Worm (Caenorhabditis elegans): ENCODE data around the gene ZK328.6.

Gene ZK328.6

DNA sequence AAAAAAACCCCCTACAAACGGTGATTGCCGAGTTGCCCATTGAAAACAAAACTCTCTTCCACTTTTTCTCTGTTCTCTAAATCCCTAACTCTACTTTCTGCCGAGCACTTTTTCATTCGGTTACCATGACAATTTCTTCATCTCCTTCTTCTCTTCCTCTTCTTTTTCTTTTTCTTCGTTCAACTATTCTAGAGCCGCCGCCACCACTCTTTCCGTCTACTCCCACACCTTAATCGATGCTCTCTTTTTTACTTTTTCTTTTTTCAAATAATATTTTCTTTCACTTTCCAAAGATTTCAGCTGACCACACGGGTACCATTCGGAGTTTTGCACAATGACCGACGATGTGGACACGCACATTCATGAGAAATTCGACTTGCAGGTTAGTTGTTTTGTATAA lies 37.2 kb upstream of the ZK328.6 start, which contains the start of gene mapk-15:
Gene mapk-15 (plus strand): TSS at position 301 of the 400 bp plus-strand sequence.
- TF ChIP-seq mep-1 (tag; optimal IDR thresholded peaks at IDR 0.05), result no peak
- TF ChIP-seq nhr-76 (tag; optimal IDR thresholded peaks at IDR 0.05), result no peak
- no peak for TF ChIP-seq ceh-39 (tag; optimal IDR thresholded peaks at IDR 0.05)
- no peak for TF ChIP-seq ham-2 (GFP tag; optimal IDR thresholded peaks at IDR 0.05)
- TF ChIP-seq hlh-1 (tag; optimal IDR thresholded peaks at IDR 0.05), result no peak
- TF ChIP-seq mab-5 (tag; optimal IDR thresholded peaks at IDR 0.05), result no peak
- TF ChIP-seq blmp-1 (tag; optimal IDR thresholded peaks at IDR 0.05), result no peak
- no peak for TF ChIP-seq ces-1 (GFP tag; optimal IDR thresholded peaks at IDR 0.05)

DNA sequence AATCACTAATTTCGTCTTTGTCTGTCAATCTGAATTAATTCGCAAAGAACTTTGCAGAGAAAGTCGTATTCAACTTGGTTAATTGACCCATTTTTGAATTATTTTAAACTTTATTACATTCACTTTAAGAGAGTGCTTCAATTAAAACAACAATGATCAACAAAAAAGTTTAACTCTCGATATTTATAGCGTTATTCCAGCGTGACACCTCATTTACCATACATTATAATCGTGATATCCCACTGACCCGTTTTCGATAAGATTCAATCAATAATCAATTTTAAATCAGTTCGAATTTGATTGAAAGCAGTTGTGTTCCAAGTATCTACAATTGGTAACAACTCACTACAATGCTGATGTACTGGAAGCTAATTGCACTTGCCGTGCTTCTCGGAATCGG lies 26.4 kb upstream of the ZK328.6 start, which contains the start of gene clc-10:
Gene clc-10 (plus strand): TSS at position 301 of the 400 bp plus-strand sequence.
- TF ChIP-seq hlh-1 (tag; optimal IDR thresholded peaks at IDR 0.05), result no peak
- no peak for TF ChIP-seq ztf-11 (tag; optimal IDR thresholded peaks at IDR 0.05)
- no peak for TF ChIP-seq flh-1 (GFP tag; optimal IDR thresholded peaks at IDR 0.05)
- TF ChIP-seq unc-39 (tag; optimal IDR thresholded peaks at IDR 0.05), result no peak
- TF ChIP-seq ceh-83 (GFP tag; optimal IDR thresholded peaks at IDR 0.05), result no peak
- TF ChIP-seq mep-1 (tag; optimal IDR thresholded peaks at IDR 0.05), result no peak
- no peak for TF ChIP-seq zip-8 (tag; optimal IDR thresholded peaks at IDR 0.05)

DNA sequence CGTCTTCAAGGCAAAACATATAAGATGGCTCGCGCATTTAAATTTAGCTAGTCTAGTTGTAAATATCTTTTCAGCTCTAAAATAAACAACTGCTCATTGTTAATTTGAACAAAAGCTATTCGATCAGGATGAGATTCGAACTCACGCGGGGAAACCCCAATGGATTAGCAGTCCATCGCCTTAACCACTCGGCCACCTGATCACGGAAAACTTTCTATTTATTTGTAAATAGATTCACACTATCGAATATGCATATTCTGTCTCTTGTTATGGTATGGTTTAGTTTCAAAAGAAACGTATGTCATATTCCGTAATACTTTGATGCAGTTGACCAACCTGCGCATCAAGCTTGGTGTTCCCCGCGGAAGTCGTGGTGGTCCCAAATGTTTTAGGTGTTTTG lies 25.8 kb upstream of the ZK328.6 start:
- no peak for TF ChIP-seq lin-13 (tag; optimal IDR thresholded peaks at IDR 0.05)
- TF ChIP-seq mab-5 (tag; optimal IDR thresholded peaks at IDR 0.05), result no peak
- TF ChIP-seq unc-39 (tag; optimal IDR thresholded peaks at IDR 0.05), result no peak
- TF ChIP-seq M03D4.4 (tag; optimal IDR thresholded peaks at IDR 0.05), result no peak
- TF ChIP-seq ceh-83 (GFP tag; optimal IDR thresholded peaks at IDR 0.05), result no peak

- no peak for TF ChIP-seq sptf-1 (tag; optimal IDR thresholded peaks at IDR 0.05)
- TF ChIP-seq ham-2 (GFP tag; optimal IDR thresholded peaks at IDR 0.05), result no peak
Observed at ce11 chrIII:6055706-6056105, 25.3 kb upstream of the ZK328.6 start, which contains the start of gene F40H6.5. F40H6.5 (minus strand) TSS chrIII:6055806.

DNA sequence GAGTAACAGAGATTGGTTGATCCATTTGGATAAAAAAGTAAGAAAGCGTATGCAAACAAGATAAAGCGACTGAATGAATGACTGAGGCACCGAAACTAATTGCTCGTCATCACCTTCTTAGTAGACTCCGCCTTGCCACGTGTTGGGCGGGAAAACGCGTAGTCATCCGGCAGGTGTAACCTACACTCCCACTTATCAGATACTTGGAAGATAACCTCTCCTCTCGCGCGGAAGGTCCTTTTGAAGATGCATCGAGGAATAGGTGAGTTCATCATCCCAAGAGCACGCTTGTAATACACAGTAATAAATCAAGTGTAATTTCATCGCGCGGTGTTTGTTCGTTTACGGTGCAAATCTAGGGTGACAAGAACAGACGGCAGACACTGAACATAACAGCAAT lies 16.5 kb upstream of the ZK328.6 start, which contains the start of gene tbx-11:
Gene tbx-11 (minus strand): TSS at position 101 of the 400 bp plus-strand sequence.
- TF ChIP-seq snpc-4 (tag; optimal IDR thresholded peaks at IDR 0.05) (no peak), nhr-2 (tag; optimal IDR thresholded peaks at IDR 0.05) (peak; percentile 29)

DNA sequence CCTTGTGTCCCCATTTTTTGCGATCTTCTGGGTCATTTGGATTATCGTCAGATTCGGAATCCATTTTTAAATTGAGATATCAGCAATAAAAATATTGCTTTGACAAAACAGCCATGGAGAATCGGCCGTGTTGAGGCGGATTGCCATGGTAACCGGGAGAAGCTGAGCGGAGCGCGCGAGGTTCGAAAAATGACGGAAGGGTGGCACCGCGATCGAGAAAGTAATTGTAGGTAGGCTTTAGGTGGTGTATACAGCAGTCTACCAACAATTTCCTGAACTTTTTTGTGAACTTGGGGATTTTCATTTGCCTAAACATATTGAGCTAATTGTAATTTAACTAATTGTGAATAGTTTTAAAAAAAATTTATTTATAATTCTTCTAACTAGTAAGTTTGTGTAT lies 9.0 kb upstream of the ZK328.6 start, which contains the start of gene ift-139:
Gene ift-139 (minus strand): TSS at position 101 of the 400 bp plus-strand sequence.
- TF ChIP-seq ztf-11 (tag; optimal IDR thresholded peaks at IDR 0.05) (no peak), unc-62 (GFP tag; optimal IDR thresholded peaks at IDR 0.05) (no peak), zip-8 (tag; optimal IDR thresholded peaks at IDR 0.05) (no peak), lin-13 (tag; optimal IDR thresholded peaks at IDR 0.05) (no peak), nhr-76 (tag; optimal IDR thresholded peaks at IDR 0.05) (no peak), elt-3 (tag; optimal IDR thresholded peaks at IDR 0.05) (no peak), nhr-2 (tag; optimal IDR thresholded peaks at IDR 0.05) (no peak), snpc-4 (tag; optimal IDR thresholded peaks at IDR 0.05) (no peak), tbx-8 (GFP tag; optimal IDR thresholded peaks at IDR 0.05) (no peak), nhr-12 (tag; optimal IDR thresholded peaks at IDR 0.05) (no peak), lin-32 (GFP tag; optimal IDR thresholded peaks at IDR 0.05) (no peak), sptf-1 (tag; optimal IDR thresholded peaks at IDR 0.05) (no peak), flh-1 (GFP tag; optimal IDR thresholded peaks at IDR 0.05) (no peak)

- no peak for TF ChIP-seq mab-5 (tag; optimal IDR thresholded peaks at IDR 0.05)
- no peak for TF ChIP-seq elt-1 (tag; optimal IDR thresholded peaks at IDR 0.05; ENCODE audit: borderline replicate concordance, insufficient read depth)
- TF ChIP-seq ztf-11 (tag; optimal IDR thresholded peaks at IDR 0.05), result no peak
- no peak for TF ChIP-seq snpc-4 (tag; optimal IDR thresholded peaks at IDR 0.05)
- no peak for TF ChIP-seq cnd-1 (tag; optimal IDR thresholded peaks at IDR 0.05)
Observed at ce11 chrIII:6028432-6028831, 2.0 kb downstream of the ZK328.6 start, which contains the start of gene tbx-7. tbx-7 (minus strand) TSS chrIII:6028532.
